Fruit fly (Drosophila melanogaster) whole organism, embryonic: ENCODE data around the gene Gr61a.
A peak's percentile ranks its signal among the peaks of the same experiment; 100 is the strongest.

Experiments
- Ada2b ChIP-seq: fragments of 200-800 bp; sonication (Bioruptor generic); IDR thresholded peaks from 2 replicates; pipeline ENCODE4 v1.3.6; 2022; ENCODE audit warnings: missing biosample characterization, missing genetic modification characterization
- Antp ChIP-seq: fragments of 200-800 bp; sonication (Bioruptor generic); optimal IDR thresholded peaks from 3 replicates; lab custom pipeline; 2016; ENCODE audit warnings: missing biosample characterization, missing genetic modification characterization
- Asciz ChIP-seq: fragments of 200-800 bp; sonication (Bioruptor generic); optimal IDR thresholded peaks from 2 replicates; lab custom pipeline; 2017; ENCODE audit warnings: missing biosample characterization, mild to moderate bottlenecking, missing genetic modification characterization, missing genetic modification reagents
- B-H1 ChIP-seq: fragments of 200-800 bp; sonication (Bioruptor generic); IDR thresholded peaks from 3 replicates; pipeline ENCODE4 v1.3.6; 2022; ENCODE audit warnings: missing biosample characterization, missing genetic modification characterization
- BEAF-32 ChIP-seq: fragments of 200-800 bp; sonication (Bioruptor generic); optimal IDR thresholded peaks from 3 replicates; lab custom pipeline; 2017; ENCODE audit warnings: missing biosample characterization, missing genetic modification characterization, mild to moderate bottlenecking, moderate library complexity, missing genetic modification reagents
- Blimp-1 ChIP-seq: fragments of 200-800 bp; sonication (Bioruptor generic); optimal IDR thresholded peaks from 3 replicates; lab custom pipeline; 2018; ENCODE audit warnings: missing biosample characterization, missing genetic modification characterization, mild to moderate bottlenecking, moderate library complexity, missing genetic modification reagents
- CG10321 ChIP-seq: fragments of 200-800 bp; sonication (Bioruptor generic); IDR thresholded peaks from 2 replicates; pipeline ENCODE4 v1.3.6; 2022; ENCODE audit warnings: missing biosample characterization, missing genetic modification characterization
- CG11695 ChIP-seq: fragments of 200-800 bp; sonication (Bioruptor generic); IDR thresholded peaks from 3 replicates; pipeline ENCODE4 v1.3.6; 2022; ENCODE audit warnings: missing biosample characterization, missing genetic modification characterization
- CG1233 ChIP-seq: fragments of 200-800 bp; sonication (Bioruptor generic); optimal IDR thresholded peaks from 4 replicates; lab custom pipeline; 2018; ENCODE audit warnings: missing biosample characterization, mild to moderate bottlenecking, missing genetic modification characterization
- CG13624 ChIP-seq: fragments of 200-800 bp; sonication (Bioruptor generic); optimal IDR thresholded peaks from 2 replicates; lab custom pipeline; 2016; ENCODE audit warnings: missing biosample characterization, missing genetic modification characterization
- CG13775 ChIP-seq: fragments of 200-800 bp; sonication (Bioruptor generic); optimal IDR thresholded peaks from 3 replicates; lab custom pipeline; 2017; ENCODE audit warnings: missing biosample characterization, mild to moderate bottlenecking, missing genetic modification characterization
- CG15269 ChIP-seq: fragments of 200-800 bp; sonication (Bioruptor generic); optimal IDR thresholded peaks from 2 replicates; lab custom pipeline; 2018; ENCODE audit warnings: missing biosample characterization, mild to moderate bottlenecking, missing genetic modification characterization, moderate library complexity
- CG1603 ChIP-seq: fragments of 200-800 bp; sonication (Bioruptor generic); optimal IDR thresholded peaks from 2 replicates; lab custom pipeline; 2019; ENCODE audit warnings: missing biosample characterization, mild to moderate bottlenecking, missing genetic modification characterization, moderate library complexity
- CG16815 ChIP-seq: fragments of 200-800 bp; sonication (Bioruptor generic); optimal IDR thresholded peaks from 3 replicates; lab custom pipeline; 2017; ENCODE audit warnings: missing biosample characterization, mild to moderate bottlenecking, missing genetic modification characterization
- CG17568 ChIP-seq: fragments of 200-800 bp; sonication (Bioruptor generic); optimal IDR thresholded peaks from 2 replicates; lab custom pipeline; 2018; ENCODE audit warnings: missing biosample characterization, mild to moderate bottlenecking, missing genetic modification characterization, moderate library complexity
- CG17802 ChIP-seq: fragments of 200-800 bp; sonication (Bioruptor generic); optimal IDR thresholded peaks from 2 replicates; lab custom pipeline; 2018; ENCODE audit warnings: missing biosample characterization, mild to moderate bottlenecking, missing genetic modification characterization, moderate library complexity
- CG1832 ChIP-seq: fragments of 200-800 bp; sonication (Bioruptor generic); optimal IDR thresholded peaks from 2 replicates; lab custom pipeline; 2017; ENCODE audit warnings: missing biosample characterization, mild to moderate bottlenecking, missing genetic modification characterization, inconsistent platforms
- CG2889 ChIP-seq: fragments of 200-800 bp; sonication (Bioruptor generic); IDR thresholded peaks from 3 replicates; pipeline ENCODE4 v1.3.6; 2022; ENCODE audit warnings: missing biosample characterization, missing genetic modification characterization
- CG4282 ChIP-seq: fragments of 200-800 bp; sonication (Bioruptor generic); optimal IDR thresholded peaks from 2 replicates; lab custom pipeline; 2016; ENCODE audit warnings: missing biosample characterization, missing genetic modification characterization
- CG6689 ChIP-seq: fragments of 200-800 bp; sonication (Bioruptor generic); IDR thresholded peaks from 2 replicates; pipeline ENCODE4 v1.3.6; 2022; ENCODE audit warnings: missing biosample characterization, missing genetic modification characterization
- CG6791 ChIP-seq: fragments of 200-800 bp; sonication (Bioruptor generic); IDR thresholded peaks from 3 replicates; pipeline ENCODE4 v1.3.6; 2022; ENCODE audit warnings: missing biosample characterization, missing genetic modification characterization; ENCODE audit not compliant: partially characterized antibody
- CG7556 ChIP-seq: fragments of 200-800 bp; sonication (Bioruptor generic); optimal IDR thresholded peaks from 2 replicates; lab custom pipeline; 2017; ENCODE audit warnings: missing biosample characterization, mild to moderate bottlenecking, missing genetic modification characterization
- CG8388 ChIP-seq: fragments of 200-800 bp; sonication (Bioruptor generic); optimal IDR thresholded peaks from 2 replicates; lab custom pipeline; 2019; ENCODE audit warnings: missing biosample characterization, mild to moderate bottlenecking, missing genetic modification characterization, moderate library complexity
- CG9797 ChIP-seq: fragments of 200-800 bp; sonication (Bioruptor generic); optimal IDR thresholded peaks from 3 replicates; lab custom pipeline; 2018; ENCODE audit warnings: missing biosample characterization, mild to moderate bottlenecking, missing genetic modification characterization
- CoRest ChIP-seq: fragments of 200-800 bp; sonication (Bioruptor generic); optimal IDR thresholded peaks from 3 replicates; lab custom pipeline; 2018; ENCODE audit warnings: missing biosample characterization, mild to moderate bottlenecking, missing genetic modification characterization, moderate library complexity
- HLH3B ChIP-seq: fragments of 200-800 bp; sonication (Bioruptor generic); IDR thresholded peaks from 2 replicates; pipeline ENCODE4 v1.3.6; 2022; ENCODE audit warnings: missing biosample characterization, missing genetic modification characterization
- HLH54F ChIP-seq: fragments of 200-800 bp; sonication (Bioruptor generic); optimal IDR thresholded peaks from 3 replicates; lab custom pipeline; 2016; ENCODE audit warnings: missing biosample characterization, missing genetic modification characterization
- HLHmδ ChIP-seq: fragments of 200-800 bp; sonication (Bioruptor generic); optimal IDR thresholded peaks from 2 replicates; lab custom pipeline; 2018; ENCODE audit warnings: missing biosample characterization, mild to moderate bottlenecking, missing genetic modification characterization, moderate library complexity
- Hr3 ChIP-seq: fragments of 200-800 bp; sonication (Bioruptor generic); optimal IDR thresholded peaks from 3 replicates; lab custom pipeline; 2016; ENCODE audit warnings: missing biosample characterization, missing genetic modification characterization
- Max ChIP-seq: fragments of 200-800 bp; sonication (Bioruptor generic); optimal IDR thresholded peaks from 2 replicates; lab custom pipeline; 2016; ENCODE audit warnings: missing biosample characterization, mild to moderate bottlenecking, missing genetic modification characterization
- Meics ChIP-seq: fragments of 200-800 bp; sonication (Bioruptor generic); optimal IDR thresholded peaks from 2 replicates; lab custom pipeline; 2017; ENCODE audit warnings: missing biosample characterization, mild to moderate bottlenecking, missing genetic modification characterization
- Nf-YC ChIP-seq: fragments of 200-800 bp; optimal IDR thresholded peaks from 3 replicates; lab custom pipeline; 2019; ENCODE audit warnings: missing biosample characterization, mild to moderate bottlenecking, missing genetic modification characterization, moderate library complexity
- Sox102F ChIP-seq: fragments of 200-800 bp; sonication (Bioruptor generic); optimal IDR thresholded peaks from 2 replicates; lab custom pipeline; 2018; ENCODE audit warnings: missing biosample characterization, mild to moderate bottlenecking, missing genetic modification characterization, moderate library complexity
- Xrp1 ChIP-seq: fragments of 200-800 bp; sonication (Bioruptor generic); IDR thresholded peaks from 2 replicates; pipeline ENCODE4 v1.3.6; 2022; ENCODE audit warnings: missing biosample characterization, missing genetic modification characterization
- ase ChIP-seq: fragments of 200-800 bp; sonication (Bioruptor generic); IDR thresholded peaks from 3 replicates; pipeline ENCODE4 v1.3.6; 2022; ENCODE audit warnings: missing biosample characterization, missing genetic modification characterization
- ato ChIP-seq: fragments of 200-800 bp; sonication (Bioruptor generic); IDR thresholded peaks from 2 replicates; pipeline ENCODE4 v1.3.6; 2022; ENCODE audit warnings: missing biosample characterization, missing genetic modification characterization; ENCODE audit not compliant: partially characterized antibody
- br ChIP-seq: fragments of >200 bp; optimal IDR thresholded peaks from 2 replicates; lab custom pipeline; 2017
- chinmo ChIP-seq: fragments of 200-800 bp; sonication (Bioruptor generic); IDR thresholded peaks from 4 replicates; pipeline ENCODE4 v1.3.6; 2022; ENCODE audit warnings: missing biosample characterization, missing genetic modification characterization; ENCODE audit not compliant: partially characterized antibody
- corto ChIP-seq: fragments of 200-800 bp; sonication (Bioruptor generic); optimal IDR thresholded peaks from 2 replicates; lab custom pipeline; 2016; ENCODE audit warnings: missing biosample characterization, mild to moderate bottlenecking, missing genetic modification characterization, moderate library complexity
- dmrt99B ChIP-seq: fragments of 200-800 bp; sonication (Bioruptor generic); optimal IDR thresholded peaks from 2 replicates; lab custom pipeline; 2018; ENCODE audit warnings: missing biosample characterization, mild to moderate bottlenecking, missing genetic modification characterization, moderate library complexity
- gsb ChIP-seq: fragments of 200-800 bp; sonication (Bioruptor generic); IDR thresholded peaks from 2 replicates; pipeline ENCODE4 v1.3.6; 2022; ENCODE audit warnings: missing biosample characterization, missing genetic modification characterization
- ham ChIP-seq: fragments of 200-800 bp; sonication (Bioruptor generic); IDR thresholded peaks from 2 replicates; pipeline ENCODE4 v1.3.6; 2022; ENCODE audit warnings: missing biosample characterization, missing genetic modification characterization
- lov ChIP-seq, 2 experiments: fragments of 200-800 bp in 1 of 2; fragments of >200 bp in 1 of 2; sonication (Bioruptor generic) in 1 of 2; IDR thresholded peaks in 1 of 2; optimal IDR thresholded peaks in 1 of 2; 2 replicates in 1 of 2; 3 replicates in 1 of 2; pipeline versions ENCODE4 v1.3.6 to Lab custom; 2017 to 2022; ENCODE audit warnings: missing biosample characterization in 1 of 2, missing genetic modification characterization in 1 of 2
- pb ChIP-seq: fragments of 200-800 bp; sonication (Bioruptor generic); optimal IDR thresholded peaks from 3 replicates; lab custom pipeline; 2016; ENCODE audit warnings: missing biosample characterization, missing genetic modification characterization
- prd ChIP-seq, 3 experiments: fragments of >200 bp in 2 of 3; fragments of 200-800 bp in 1 of 3; sonication (Bioruptor generic) in 1 of 3; optimal IDR thresholded peaks in 2 of 3; IDR thresholded peaks in 1 of 3; 2 replicates in 2 of 3; 3 replicates in 1 of 3; pipeline versions ENCODE4 v1.3.6 to Lab custom; 2017 to 2022; ENCODE audit warnings: missing biosample characterization in 1 of 3, missing genetic modification characterization in 1 of 3
- rib ChIP-seq: fragments of 200-800 bp; sonication (Bioruptor generic); IDR thresholded peaks from 2 replicates; pipeline ENCODE4 v1.3.6; 2022; ENCODE audit warnings: missing biosample characterization, missing genetic modification characterization
- sens-2 ChIP-seq: fragments of 200-800 bp; sonication (Bioruptor generic); IDR thresholded peaks from 2 replicates; pipeline ENCODE4 v1.3.6; 2022; ENCODE audit warnings: missing biosample characterization, missing genetic modification characterization
- tio ChIP-seq: fragments of 200-800 bp; sonication (Bioruptor generic); optimal IDR thresholded peaks from 2 replicates; lab custom pipeline; 2017; ENCODE audit warnings: missing biosample characterization, missing genetic modification characterization, inconsistent platforms

Gene Gr61a

DNA sequence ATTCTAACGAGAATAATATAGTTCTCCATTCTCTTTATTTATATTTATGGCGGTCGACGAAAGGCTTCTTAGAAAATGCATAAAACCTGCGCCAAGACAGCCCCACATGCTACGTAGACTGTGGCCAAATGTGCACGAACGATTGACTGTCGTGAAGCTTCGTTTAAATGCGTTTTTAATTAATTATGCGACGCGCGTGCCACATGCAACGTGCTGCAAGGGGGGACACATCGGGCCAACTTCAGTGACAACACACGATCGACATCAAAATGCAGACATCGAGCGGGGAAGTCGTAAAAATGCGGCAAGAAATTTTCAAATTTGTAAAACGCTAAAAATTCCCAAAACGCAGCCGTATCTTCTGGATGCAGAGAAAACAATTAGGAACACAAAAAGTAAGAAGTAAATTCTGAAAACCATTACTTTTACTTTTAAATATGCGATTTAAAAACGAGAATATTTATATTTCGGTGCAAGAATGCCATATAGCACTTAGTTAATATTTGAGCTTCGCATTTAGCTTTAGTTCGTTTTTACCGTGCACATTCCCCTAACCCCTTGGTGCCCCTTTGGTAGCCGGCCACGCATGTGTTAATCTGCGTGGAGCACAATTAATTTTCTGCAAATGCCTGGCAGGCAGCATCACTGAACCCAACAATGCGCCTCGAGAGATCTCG is 41.3 kb upstream of the Gr61a start (continued):
- no peak for TF ChIP-seq CG2889 (GFP tag; lab: Robert Waterston, UW)
- no peak for TF ChIP-seq chinmo (GFP tag; lab: Robert Waterston, UW)
- no peak for TF ChIP-seq CoRest (tag; lab: Kevin White, UChicago)
- TF ChIP-seq CG8388 (GFP tag; lab: Kevin White, UChicago), result peak; percentile 41
- no peak for TF ChIP-seq lov (optimal IDR thresholded peaks at IDR 0.05; lab: Kevin White, UChicago)
- 0 out of 3 replicates have a peak, but pooled peaks have one; percentile 42 for TF ChIP-seq lov (GFP tag; IDR thresholded peaks at IDR 0.05; lab: Robert Waterston, UW)
- peak; percentile 36 for TF ChIP-seq CG17802
- no peak for TF ChIP-seq CG15269 (tag; lab: Kevin White, UChicago)
- TF ChIP-seq Ada2b (GFP tag; lab: Robert Waterston, UW), result peak; percentile 49; the same call in 1 of the 2 replicates
- TF ChIP-seq prd (optimal IDR thresholded peaks at IDR 0.05; lab: Kevin White, UChicago), result no peak
- TF ChIP-seq prd (GFP tag; IDR thresholded peaks at IDR 0.05; lab: Robert Waterston, UW), result peak; percentile 69; the same call in 2 of the 3 replicates
- no peak for TF ChIP-seq CG13624 (GFP tag; lab: Kevin White, UChicago)
- TF ChIP-seq Blimp-1 (GFP tag; lab: Kevin White, UChicago), result peak; percentile 75
- peak; percentile 26; the same call in 1 of the 3 replicates for TF ChIP-seq ase (GFP tag; lab: Robert Waterston, UW)
- TF ChIP-seq HLH54F (GFP tag; lab: Kevin White, UChicago), result no peak
- peak; percentile 20 for TF ChIP-seq CG7556
- no peak for TF ChIP-seq CG4282
- TF ChIP-seq CG6791 (GFP tag; lab: Robert Waterston, UW), result no peak
- TF ChIP-seq tio (GFP tag; lab: Kevin White, UChicago), result no peak
- TF ChIP-seq CG9797 (GFP tag; lab: Kevin White, UChicago), result no peak
- TF ChIP-seq CG6689 (GFP tag; lab: Robert Waterston, UW), result peak; percentile 46
- no peak for TF ChIP-seq ham
- TF ChIP-seq Max (GFP tag; lab: Kevin White, UChicago), result no peak
- TF ChIP-seq HLH3B, result peak; percentile 65
- no peak for TF ChIP-seq br
- TF ChIP-seq CG1603 (tag; lab: Kevin White, UChicago), result peak; percentile 55
- no peak for TF ChIP-seq CG17568 (GFP tag; lab: Kevin White, UChicago)
- no peak for TF ChIP-seq HLHmδ (GFP tag; lab: Kevin White, UChicago)
- peak; percentile 44; the same call in 1 of the 2 replicates for TF ChIP-seq sens-2 (GFP tag; lab: Robert Waterston, UW)
- no peak for TF ChIP-seq corto (GFP tag; lab: Kevin White, UChicago)
- TF ChIP-seq gsb, result no peak
- no peak for TF ChIP-seq CG11695 (GFP tag; lab: Robert Waterston, UW)
- TF ChIP-seq BEAF-32, result no peak
- no peak for TF ChIP-seq Meics
- peak; percentile 59 for TF ChIP-seq dmrt99B
- no peak for TF ChIP-seq CG13775 (GFP tag; lab: Kevin White, UChicago)
- TF ChIP-seq Asciz (GFP tag; lab: Kevin White, UChicago), result peak; percentile 28
- no peak for TF ChIP-seq CG10321
- no peak for TF ChIP-seq ato (GFP tag; lab: Robert Waterston, UW)
- no peak for TF ChIP-seq rib (GFP tag; lab: Robert Waterston, UW)
- TF ChIP-seq Xrp1, result peak; percentile 70
- TF ChIP-seq B-H1 (GFP tag; lab: Robert Waterston, UW), result no peak
- TF ChIP-seq Hr3 (GFP tag; lab: Kevin White, UChicago), result no peak
- no peak for TF ChIP-seq CG1832 (GFP tag; lab: Kevin White, UChicago)
- no peak for TF ChIP-seq pb (GFP tag; lab: Kevin White, UChicago)
- no peak for TF ChIP-seq Nf-YC (tag; lab: Kevin White, UChicago)
- TF ChIP-seq Sox102F, result peak; percentile 61
- peak; percentile 5 for TF ChIP-seq Antp (GFP tag; lab: Kevin White, UChicago)
- no peak for TF ChIP-seq CG16815 (GFP tag; lab: Kevin White, UChicago)
- no peak for TF ChIP-seq CG1233
